Fruit fly (Drosophila melanogaster) whole organism, prepupa: ENCODE data around the gene mib1.

Source experiments
- CG10631 ChIP-seq: fragments of 200-800 bp; sonication (Bioruptor generic); optimal IDR thresholded peaks from 2 replicates; lab custom pipeline; 2016; ENCODE audit warnings: missing biosample characterization, missing genetic modification characterization
- CG11762 ChIP-seq: fragments of 200-800 bp; sonication (Bioruptor generic); optimal IDR thresholded peaks from 3 replicates; lab custom pipeline; 2016; ENCODE audit warnings: missing biosample characterization, missing genetic modification characterization; ENCODE audit not compliant: insufficient read depth
- CG11902 ChIP-seq: fragments of 200-800 bp; sonication (Bioruptor generic); optimal IDR thresholded peaks from 3 replicates; lab custom pipeline; 2016; ENCODE audit warnings: missing biosample characterization, missing genetic modification characterization
- CG4318 ChIP-seq: fragments of 200-800 bp; sonication (Bioruptor generic); optimal IDR thresholded peaks from 3 replicates; lab custom pipeline; 2017; ENCODE audit warnings: missing biosample characterization, mild to moderate bottlenecking, missing genetic modification characterization
- CG8119 ChIP-seq: fragments of 200-800 bp; sonication (Bioruptor generic); IDR thresholded peaks from 3 replicates; pipeline ENCODE4 v1.3.6; 2022; ENCODE audit warnings: missing biosample characterization, missing genetic modification characterization
- CG8319 ChIP-seq: fragments of 200-800 bp; sonication (Bioruptor generic); optimal IDR thresholded peaks from 3 replicates; lab custom pipeline; 2016; ENCODE audit warnings: missing biosample characterization, missing genetic modification characterization
- Gug ChIP-seq: fragments of 200-800 bp; sonication (Bioruptor generic); IDR thresholded peaks from 2 replicates; pipeline ENCODE4 v1.3.6; 2022; ENCODE audit warnings: missing biosample characterization, missing genetic modification characterization
- dsx ChIP-seq: fragments of 200-800 bp; optimal IDR thresholded peaks from 3 replicates; lab custom pipeline; 2019; ENCODE audit warnings: missing biosample characterization, mild to moderate bottlenecking, missing genetic modification characterization, moderate library complexity; ENCODE audit not compliant: poor library complexity, severe bottlenecking
- fd85E ChIP-seq: fragments of 200-800 bp; sonication (Bioruptor generic); optimal IDR thresholded peaks from 3 replicates; lab custom pipeline; 2016; ENCODE audit warnings: missing biosample characterization, missing genetic modification characterization
- spab ChIP-seq: fragments of 200-800 bp; sonication (Bioruptor generic); optimal IDR thresholded peaks from 2 replicates; lab custom pipeline; 2017; ENCODE audit warnings: missing biosample characterization, mild to moderate bottlenecking, missing genetic modification characterization, missing genetic modification reagents
- svp ChIP-seq: fragments of 200-800 bp; sonication (Bioruptor generic); peaks from one replicate; lab custom pipeline; 2016; ENCODE audit warnings: missing biosample characterization, missing genetic modification characterization

DNA sequence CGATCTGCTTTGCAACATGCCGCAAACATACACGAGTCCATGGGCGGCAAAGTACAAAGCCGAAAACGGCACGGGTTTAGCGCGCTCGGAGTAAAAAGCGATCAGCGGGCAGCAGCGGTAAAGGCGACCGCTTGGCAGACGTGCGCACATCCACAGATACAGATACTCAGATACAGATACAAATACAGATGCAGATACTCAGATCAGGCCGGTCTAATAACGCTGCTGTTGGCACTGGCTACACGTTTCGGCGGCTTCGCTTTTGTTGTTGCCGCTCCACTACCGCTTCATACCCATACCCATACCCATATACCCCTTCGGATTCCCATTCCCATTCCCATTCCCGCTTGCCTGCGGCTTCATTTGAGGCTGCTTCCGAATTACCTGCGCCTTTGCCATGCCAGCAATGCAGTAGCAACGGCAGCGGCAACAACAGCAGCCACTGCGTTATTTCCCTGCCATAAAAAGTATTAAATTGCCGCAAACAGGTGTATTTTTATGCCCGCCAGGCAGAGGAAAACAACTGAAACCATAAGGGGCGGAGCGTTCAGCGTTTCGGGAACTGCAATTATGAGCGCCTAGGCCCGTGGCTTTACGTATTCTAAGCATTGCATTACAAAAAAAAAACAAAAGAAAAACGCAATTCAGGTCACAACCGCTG lies 13.5 kb upstream of the mib1 start:
- TF ChIP-seq spab (GFP tag; lab: Kevin White, UChicago) (no peak), dsx (GFP tag; lab: Kevin White, UChicago) (no peak), CG8119 (no peak), CG10631 (GFP tag; lab: Kevin White, UChicago) (no peak), Gug (no peak), CG8319 (no peak), CG4318 (no peak), svp (GFP tag; lab: Kevin White, UChicago) (peak; percentile 32), CG11902 (GFP tag; lab: Kevin White, UChicago) (no peak), fd85E (no peak), CG11762 (GFP tag; lab: Kevin White, UChicago) (no peak)
